Fruit fly (Drosophila melanogaster) whole organism, embryonic: ENCODE results near the gene Rpt5.

ENCODE experiments used
- Atf-2 ChIP-seq: fragments of 200-800 bp; sonication (Bioruptor generic); optimal IDR thresholded peaks from 2 replicates; lab custom pipeline; 2016; ENCODE audit warnings: missing biosample characterization, missing genetic modification characterization
- CG1024 ChIP-seq: fragments of 200-800 bp; sonication (Bioruptor generic); IDR thresholded peaks from 2 replicates; pipeline ENCODE4 v1.3.6; 2022; ENCODE audit warnings: missing biosample characterization, missing genetic modification characterization
- CG10366 ChIP-seq: fragments of 200-800 bp; sonication (Bioruptor generic); IDR thresholded peaks from 2 replicates; pipeline ENCODE4 v1.3.6; 2022; ENCODE audit warnings: missing biosample characterization, missing genetic modification characterization
- CG10431 ChIP-seq: fragments of 200-800 bp; sonication (Bioruptor generic); optimal IDR thresholded peaks from 3 replicates; lab custom pipeline; 2018; ENCODE audit warnings: missing biosample characterization, mild to moderate bottlenecking, missing genetic modification characterization
- CG11456 ChIP-seq: fragments of 200-800 bp; sonication (Bioruptor generic); IDR thresholded peaks from 3 replicates; pipeline ENCODE4 v1.3.6; 2022; ENCODE audit warnings: missing biosample characterization, missing genetic modification characterization
- CG11696 ChIP-seq: fragments of 200-800 bp; sonication (Bioruptor generic); IDR thresholded peaks from 2 replicates; pipeline ENCODE4 v1.3.6; 2022; ENCODE audit warnings: missing biosample characterization, missing genetic modification characterization
- CG11723 ChIP-seq: fragments of 200-800 bp; sonication (Bioruptor generic); optimal IDR thresholded peaks from 2 replicates; lab custom pipeline; 2017; ENCODE audit warnings: missing biosample characterization, mild to moderate bottlenecking, missing genetic modification characterization
- CG1233 ChIP-seq: fragments of 200-800 bp; sonication (Bioruptor generic); optimal IDR thresholded peaks from 4 replicates; lab custom pipeline; 2018; ENCODE audit warnings: missing biosample characterization, mild to moderate bottlenecking, missing genetic modification characterization
- CG13775 ChIP-seq: fragments of 200-800 bp; sonication (Bioruptor generic); optimal IDR thresholded peaks from 3 replicates; lab custom pipeline; 2017; ENCODE audit warnings: missing biosample characterization, mild to moderate bottlenecking, missing genetic modification characterization
- CG13894 ChIP-seq: fragments of 200-800 bp; sonication (Bioruptor generic); optimal IDR thresholded peaks from 3 replicates; lab custom pipeline; 2018; ENCODE audit warnings: missing biosample characterization, mild to moderate bottlenecking, missing genetic modification characterization, moderate library complexity
- CG14441 ChIP-seq: fragments of 200-800 bp; sonication (Bioruptor generic); IDR thresholded peaks from 2 replicates; pipeline ENCODE4 v1.3.6; 2022; ENCODE audit warnings: missing biosample characterization, missing genetic modification characterization
- CG15073 ChIP-seq: fragments of 200-800 bp; sonication (Bioruptor generic); optimal IDR thresholded peaks from 2 replicates; lab custom pipeline; 2016; ENCODE audit warnings: missing biosample characterization, missing genetic modification characterization
- CG1602 ChIP-seq: fragments of 200-800 bp; sonication (Bioruptor generic); optimal IDR thresholded peaks from 3 replicates; lab custom pipeline; 2016; ENCODE audit warnings: missing biosample characterization, missing genetic modification characterization
- CG17829 ChIP-seq: fragments of 200-800 bp; optimal IDR thresholded peaks from 2 replicates; lab custom pipeline; 2019; ENCODE audit warnings: missing biosample characterization, mild to moderate bottlenecking, missing genetic modification characterization, moderate library complexity
- CG2202 ChIP-seq: fragments of 200-800 bp; sonication (Bioruptor generic); optimal IDR thresholded peaks from 2 replicates; lab custom pipeline; 2018; ENCODE audit warnings: missing biosample characterization, mild to moderate bottlenecking, missing genetic modification characterization
- CG2875 ChIP-seq: fragments of 200-800 bp; sonication (Bioruptor generic); optimal IDR thresholded peaks from 2 replicates; lab custom pipeline; 2017; ENCODE audit warnings: missing biosample characterization, mild to moderate bottlenecking, missing genetic modification characterization, missing genetic modification reagents
- CG33557 ChIP-seq: fragments of 200-800 bp; sonication (Bioruptor generic); optimal IDR thresholded peaks from 2 replicates; lab custom pipeline; 2019; ENCODE audit warnings: missing biosample characterization, mild to moderate bottlenecking, missing genetic modification characterization, moderate library complexity
- CG7556 ChIP-seq: fragments of 200-800 bp; sonication (Bioruptor generic); optimal IDR thresholded peaks from 2 replicates; lab custom pipeline; 2017; ENCODE audit warnings: missing biosample characterization, mild to moderate bottlenecking, missing genetic modification characterization
- CG9797 ChIP-seq: fragments of 200-800 bp; sonication (Bioruptor generic); optimal IDR thresholded peaks from 3 replicates; lab custom pipeline; 2018; ENCODE audit warnings: missing biosample characterization, mild to moderate bottlenecking, missing genetic modification characterization
- Chrac-16 ChIP-seq: fragments of 200-800 bp; sonication (Bioruptor generic); optimal IDR thresholded peaks from 3 replicates; lab custom pipeline; 2016; ENCODE audit warnings: missing biosample characterization, missing genetic modification characterization
- CoRest ChIP-seq: fragments of 200-800 bp; sonication (Bioruptor generic); optimal IDR thresholded peaks from 3 replicates; lab custom pipeline; 2018; ENCODE audit warnings: missing biosample characterization, mild to moderate bottlenecking, missing genetic modification characterization, moderate library complexity
- Dip3 ChIP-seq: fragments of 200-800 bp; sonication (Bioruptor generic); optimal IDR thresholded peaks from 3 replicates; lab custom pipeline; 2016; ENCODE audit warnings: missing biosample characterization, missing genetic modification characterization
- Doc2 ChIP-seq: fragments of 200-800 bp; sonication (Bioruptor generic); IDR thresholded peaks from 2 replicates; pipeline ENCODE4 v1.3.6; 2022; ENCODE audit warnings: missing biosample characterization, missing genetic modification characterization
- Drgx ChIP-seq: fragments of 200-800 bp; sonication (Bioruptor generic); IDR thresholded peaks from 2 replicates; pipeline ENCODE4 v1.3.6; 2022; ENCODE audit warnings: missing biosample characterization, missing genetic modification characterization
- HLH54F ChIP-seq: fragments of 200-800 bp; sonication (Bioruptor generic); optimal IDR thresholded peaks from 3 replicates; lab custom pipeline; 2016; ENCODE audit warnings: missing biosample characterization, missing genetic modification characterization
- Hr51 ChIP-seq, 2 experiments: fragments of 200-800 bp; sonication (Bioruptor generic); optimal IDR thresholded peaks; 2 replicates in 1 of 2; 3 replicates in 1 of 2; lab custom pipeline; 2016 to 2018; ENCODE audit warnings: missing biosample characterization in 2 of 2, missing genetic modification characterization in 2 of 2, mild to moderate bottlenecking in 1 of 2, moderate library complexity in 1 of 2
- Jarid2 ChIP-seq: fragments of 200-800 bp; sonication (Bioruptor generic); optimal IDR thresholded peaks from 3 replicates; lab custom pipeline; 2017; ENCODE audit warnings: mild to moderate bottlenecking, missing biosample characterization, missing genetic modification reagents, missing genetic modification characterization
- MBD-R2 ChIP-seq: fragments of 200-800 bp; sonication (Bioruptor generic); IDR thresholded peaks from 2 replicates; pipeline ENCODE4 v1.3.6; 2022; ENCODE audit warnings: missing biosample characterization, missing genetic modification characterization
- MESR4 ChIP-seq: fragments of 200-800 bp; sonication (Bioruptor generic); optimal IDR thresholded peaks from 2 replicates; lab custom pipeline; 2018; ENCODE audit warnings: missing biosample characterization, mild to moderate bottlenecking, missing genetic modification characterization, moderate library complexity
- Oaz ChIP-seq: fragments of 200-800 bp; sonication (Bioruptor generic); IDR thresholded peaks from 2 replicates; pipeline ENCODE4 v1.3.6; 2022; ENCODE audit warnings: missing biosample characterization, missing genetic modification characterization
- Sry-β ChIP-seq: fragments of 200-800 bp; sonication (Bioruptor generic); optimal IDR thresholded peaks from 2 replicates; lab custom pipeline; 2018; ENCODE audit warnings: missing biosample characterization, mild to moderate bottlenecking, missing genetic modification characterization, moderate library complexity
- Stat92E ChIP-seq, 3 experiments: fragments of >200 bp in 2 of 3; fragments of 200-800 bp in 1 of 3; sonication (Bioruptor generic) in 1 of 3; optimal IDR thresholded peaks; 2 replicates each; lab custom pipeline; 2017 to 2019; ENCODE audit warnings: missing biosample characterization in 3 of 3, missing genetic modification characterization in 3 of 3, mild to moderate bottlenecking in 1 of 3, moderate library complexity in 1 of 3
- YL-1 ChIP-seq: fragments of 200-800 bp; sonication (Bioruptor generic); optimal IDR thresholded peaks from 3 replicates; lab custom pipeline; 2017; ENCODE audit warnings: missing biosample characterization, mild to moderate bottlenecking, missing genetic modification characterization
- aop ChIP-seq: fragments of 200-800 bp; sonication (Bioruptor generic); IDR thresholded peaks from 2 replicates; pipeline ENCODE4 v1.3.6; 2022; ENCODE audit warnings: missing biosample characterization, missing genetic modification characterization
- ash1 ChIP-seq: fragments of 200-800 bp; sonication (Bioruptor generic); optimal IDR thresholded peaks from 2 replicates; lab custom pipeline; 2018; ENCODE audit warnings: missing biosample characterization, mild to moderate bottlenecking, missing genetic modification characterization
- ato ChIP-seq: fragments of 200-800 bp; sonication (Bioruptor generic); IDR thresholded peaks from 2 replicates; pipeline ENCODE4 v1.3.6; 2022; ENCODE audit warnings: missing biosample characterization, missing genetic modification characterization; ENCODE audit not compliant: partially characterized antibody
- bab2 ChIP-seq: fragments of 200-800 bp; sonication (Bioruptor generic); optimal IDR thresholded peaks from 2 replicates; lab custom pipeline; 2016; ENCODE audit warnings: missing biosample characterization, missing genetic modification characterization
- dm ChIP-seq: fragments of 200-800 bp; sonication (Bioruptor generic); optimal IDR thresholded peaks from 3 replicates; lab custom pipeline; 2016; ENCODE audit warnings: missing biosample characterization, missing genetic modification characterization
- dysf ChIP-seq: fragments of 200-800 bp; sonication (Bioruptor generic); IDR thresholded peaks from 3 replicates; pipeline ENCODE4 v1.3.6; 2022; ENCODE audit warnings: missing biosample characterization, missing genetic modification characterization
- gsb ChIP-seq: fragments of 200-800 bp; sonication (Bioruptor generic); IDR thresholded peaks from 2 replicates; pipeline ENCODE4 v1.3.6; 2022; ENCODE audit warnings: missing biosample characterization, missing genetic modification characterization
- pan ChIP-seq, 4 experiments: fragments of >200 bp in 3 of 4; fragments of 200-800 bp in 1 of 4; sonication (Bioruptor generic) in 1 of 4; optimal IDR thresholded peaks in 3 of 4; IDR thresholded peaks in 1 of 4; 2 replicates each; pipeline versions ENCODE4 v1.3.6 to Lab custom; 2017 to 2022; ENCODE audit warnings: missing biosample characterization in 2 of 4, missing genetic modification characterization in 2 of 4, mixed read lengths in 1 of 4
- pfk ChIP-seq: fragments of 200-800 bp; sonication (Bioruptor generic); optimal IDR thresholded peaks from 2 replicates; lab custom pipeline; 2018; ENCODE audit warnings: missing biosample characterization, mild to moderate bottlenecking, missing genetic modification characterization, moderate library complexity
- so ChIP-seq: fragments of 200-800 bp; sonication (Bioruptor generic); IDR thresholded peaks from 3 replicates; pipeline ENCODE4 v1.3.6; 2022; ENCODE audit warnings: missing biosample characterization, missing genetic modification characterization
- sqz ChIP-seq: fragments of 200-800 bp; sonication (Bioruptor generic); optimal IDR thresholded peaks from 3 replicates; lab custom pipeline; 2018; ENCODE audit warnings: missing biosample characterization, mild to moderate bottlenecking, missing genetic modification characterization
- tap ChIP-seq: fragments of 200-800 bp; optimal IDR thresholded peaks from 3 replicates; lab custom pipeline; 2019; ENCODE audit warnings: missing biosample characterization, mild to moderate bottlenecking, missing genetic modification characterization, moderate library complexity
- trem ChIP-seq: fragments of 200-800 bp; optimal IDR thresholded peaks from 3 replicates; lab custom pipeline; 2019; ENCODE audit warnings: missing biosample characterization, mild to moderate bottlenecking, missing genetic modification characterization, moderate library complexity
- tx ChIP-seq: fragments of 200-800 bp; sonication (Bioruptor generic); optimal IDR thresholded peaks from 2 replicates; lab custom pipeline; 2016; ENCODE audit warnings: missing biosample characterization, missing genetic modification characterization
- wek ChIP-seq: fragments of 200-800 bp; sonication (Bioruptor generic); optimal IDR thresholded peaks from 3 replicates; lab custom pipeline; 2018; ENCODE audit warnings: missing biosample characterization, mild to moderate bottlenecking, missing genetic modification characterization, moderate library complexity

Rpt5 gene

DNA sequence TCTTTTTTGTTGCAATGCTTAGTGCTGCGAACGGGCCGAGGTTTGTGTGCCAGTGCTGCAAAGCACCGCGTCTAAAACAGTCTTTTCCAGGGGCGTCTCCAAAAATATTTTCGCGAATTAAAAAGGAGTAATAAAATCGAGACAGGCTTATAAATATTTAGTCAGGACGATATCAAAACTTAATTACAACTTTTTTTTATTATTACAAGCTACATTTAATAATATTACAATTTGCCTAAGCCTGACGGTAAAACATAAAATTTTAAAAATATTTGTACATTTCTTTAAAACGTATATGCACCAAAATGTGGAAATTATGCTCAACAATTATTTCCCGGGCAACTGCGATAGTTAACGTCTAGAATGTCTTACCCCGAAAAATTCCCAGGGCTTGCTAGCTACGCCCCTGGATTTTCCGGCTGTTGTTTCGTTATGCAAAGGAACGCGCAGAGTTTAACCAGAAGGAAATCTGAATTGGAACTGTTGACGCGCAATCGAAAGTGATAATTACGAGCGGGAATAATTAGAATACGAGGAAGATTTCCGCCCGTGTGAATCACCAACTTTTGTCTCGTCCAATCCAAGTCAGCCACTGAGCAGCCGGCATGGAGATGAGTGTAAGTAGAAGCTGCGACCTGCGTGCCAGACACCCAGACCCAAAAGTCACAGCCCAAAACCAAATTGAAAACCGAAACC lies 5.4 kb downstream of the Rpt5 start, which contains the start of the genes PTPMT1 and Hrd3 (continued):
- TF ChIP-seq so (GFP tag; lab: Robert Waterston, UW), result peak; percentile 95
- peak; percentile 92 for TF ChIP-seq Jarid2 (GFP tag; lab: Kevin White, UChicago)
- 0 out of 2 replicates have a peak, but pooled peaks have one; percentile 27 for TF ChIP-seq aop (GFP tag; lab: Robert Waterston, UW)
- peak; percentile 64 for TF ChIP-seq pfk
- TF ChIP-seq CG1233 (GFP tag; lab: Kevin White, UChicago), result peak; percentile 99
- TF ChIP-seq sqz (GFP tag; lab: Kevin White, UChicago), result peak; percentile 98
- peak; percentile 98 to 99 for TF ChIP-seq Hr51 (GFP tag; optimal IDR thresholded peaks at IDR 0.05; lab: Kevin White, UChicago)
- peak; percentile 89 for TF ChIP-seq CG15073
- TF ChIP-seq YL-1 (GFP tag; lab: Kevin White, UChicago), result peak; percentile 99
- peak; percentile 96 for TF ChIP-seq CG14441 (GFP tag; lab: Robert Waterston, UW)
- TF ChIP-seq CG11696 (GFP tag; lab: Robert Waterston, UW), result peak; percentile 83
- peak; percentile 99 for TF ChIP-seq HLH54F (GFP tag; lab: Kevin White, UChicago)
- peak; percentile 97 for TF ChIP-seq CG2202 (tag; lab: Kevin White, UChicago)
- TF ChIP-seq gsb (GFP tag; lab: Robert Waterston, UW), result peak; percentile 94
- peak; percentile 99 for TF ChIP-seq CG17829 (tag; lab: Kevin White, UChicago)
- peak; percentile 98 for TF ChIP-seq CG11723 (GFP tag; lab: Kevin White, UChicago)
- TF ChIP-seq CG7556 (GFP tag; lab: Kevin White, UChicago), result peak; percentile 99
- peak; percentile 95 for TF ChIP-seq trem (tag; lab: Kevin White, UChicago)
- TF ChIP-seq dysf (GFP tag; lab: Robert Waterston, UW), result peak; percentile 98
- TF ChIP-seq pan (optimal IDR thresholded peaks at IDR 0.05; lab: Kevin White, UChicago), result no peak
- peak in 1 of 2 experiments; percentile 93 for TF ChIP-seq pan (GFP tag; optimal IDR thresholded peaks at IDR 0.05 in 1 of 2, IDR thresholded peaks at IDR 0.05 in 1 of 2)
- peak; percentile 84 for TF ChIP-seq MBD-R2 (GFP tag; lab: Robert Waterston, UW)
- peak; percentile 98 for TF ChIP-seq Chrac-16 (GFP tag; lab: Kevin White, UChicago)
- no peak for TF ChIP-seq ato
- peak; percentile 97 for TF ChIP-seq Atf-2 (GFP tag; lab: Kevin White, UChicago)
- peak; percentile 84 for TF ChIP-seq wek (GFP tag; lab: Kevin White, UChicago)
- peak; percentile 93 for TF ChIP-seq Drgx
- peak; percentile 99 for TF ChIP-seq CG1602 (GFP tag; lab: Kevin White, UChicago)
- TF ChIP-seq CG11456, result peak; percentile 95
- TF ChIP-seq CG10366 (GFP tag; lab: Robert Waterston, UW), result peak; percentile 93
- peak; percentile 93 for TF ChIP-seq CG10431 (GFP tag; lab: Kevin White, UChicago)
- TF ChIP-seq CG13894 (tag; lab: Kevin White, UChicago), result peak; percentile 96
- peak; percentile 92 for TF ChIP-seq Oaz (GFP tag; lab: Robert Waterston, UW)
- peak; percentile 92 for TF ChIP-seq dm (GFP tag; lab: Kevin White, UChicago)
- TF ChIP-seq MESR4 (GFP tag; lab: Kevin White, UChicago), result peak; percentile 29
- peak; percentile 98 for TF ChIP-seq CG33557 (GFP tag; lab: Kevin White, UChicago)
- TF ChIP-seq Doc2 (GFP tag; lab: Robert Waterston, UW), result peak; percentile 90
- TF ChIP-seq CG2875 (GFP tag; lab: Kevin White, UChicago), result peak; percentile 97
- peak; percentile 96 for TF ChIP-seq tap (tag; lab: Kevin White, UChicago)
- peak; percentile 99 for TF ChIP-seq Dip3 (GFP tag; lab: Kevin White, UChicago)
- peak; percentile 71 for TF ChIP-seq ash1 (GFP tag; lab: Kevin White, UChicago)
- peak; percentile 84 for TF ChIP-seq CG1024 (GFP tag; lab: Robert Waterston, UW)
- peak; percentile 55 for TF ChIP-seq CG9797 (GFP tag; lab: Kevin White, UChicago)
- TF ChIP-seq bab2, result peak; percentile 98
- peak; percentile 100 for TF ChIP-seq CoRest (tag; lab: Kevin White, UChicago)
- peak; percentile 70 for TF ChIP-seq Sry-β
- TF ChIP-seq tx (GFP tag; lab: Kevin White, UChicago), result peak; percentile 97
- peak in 1 of 3 experiments; percentile 96 for TF ChIP-seq Stat92E (GFP tag; optimal IDR thresholded peaks at IDR 0.05; lab: Kevin White, UChicago)
- peak; percentile 100 for TF ChIP-seq CG13775 (GFP tag; lab: Kevin White, UChicago)
